Worm (Caenorhabditis elegans): Measurements from ENCODE around the gene sre-31.

Gene sre-31

DNA sequence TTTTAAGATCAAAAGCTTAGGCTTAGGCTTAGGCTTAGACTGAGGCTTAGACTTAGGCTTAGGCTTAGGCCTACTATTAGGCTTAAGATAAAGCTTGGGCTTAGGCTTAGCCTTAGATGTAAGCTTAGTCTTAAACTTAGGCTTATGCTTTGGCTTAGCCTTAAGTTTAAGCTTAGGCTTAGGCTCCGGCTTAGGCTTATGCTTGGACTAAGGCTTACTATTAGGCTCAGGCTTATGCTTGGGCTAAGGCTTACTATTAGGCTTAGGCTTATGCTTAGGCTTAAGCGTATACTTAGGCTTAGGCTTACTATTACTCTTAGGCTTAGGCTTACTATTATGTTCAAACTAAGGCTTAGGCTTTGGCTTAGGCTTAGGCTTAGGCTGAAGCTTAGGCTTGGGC lies 28.1 kb upstream of the sre-31 start:
- TF ChIP-seq fos-1 (tag; optimal IDR thresholded peaks at IDR 0.05) (no peak), ceh-82 (tag; optimal IDR thresholded peaks at IDR 0.05) (no peak), nfya-1 (tag; optimal IDR thresholded peaks at IDR 0.05; ENCODE audit: insufficient read depth) (no peak), egl-5 (tag; optimal IDR thresholded peaks at IDR 0.05) (no peak), lin-15B (tag; optimal IDR thresholded peaks at IDR 0.05) (no peak), skn-1 (tag; optimal IDR thresholded peaks at IDR 0.05) (no peak), aly-2 (tag; optimal IDR thresholded peaks at IDR 0.05) (no peak), ceh-28 (tag; optimal IDR thresholded peaks at IDR 0.05) (no peak), ceh-16 (tag; optimal IDR thresholded peaks at IDR 0.05) (no peak), pha-4 (tag; optimal IDR thresholded peaks at IDR 0.05) (no peak), sea-2 (GFP tag; optimal IDR thresholded peaks at IDR 0.05) (no peak), nhr-12 (tag; optimal IDR thresholded peaks at IDR 0.05) (no peak), ztf-11 (tag; optimal IDR thresholded peaks at IDR 0.05) (no peak), elt-2 (tag; optimal IDR thresholded peaks at IDR 0.05) (no peak), eor-1 (tag; optimal IDR thresholded peaks at IDR 0.05) (no peak), ama-1 (optimal IDR thresholded peaks at IDR 0.05) (no peak), jun-1 (tag; optimal IDR thresholded peaks at IDR 0.05) (no peak), nhr-67 (tag; optimal IDR thresholded peaks at IDR 0.05) (no peak), fkh-2 (tag; optimal IDR thresholded peaks at IDR 0.05) (no peak), unc-62 (GFP tag; optimal IDR thresholded peaks at IDR 0.05) (no peak)

DNA sequence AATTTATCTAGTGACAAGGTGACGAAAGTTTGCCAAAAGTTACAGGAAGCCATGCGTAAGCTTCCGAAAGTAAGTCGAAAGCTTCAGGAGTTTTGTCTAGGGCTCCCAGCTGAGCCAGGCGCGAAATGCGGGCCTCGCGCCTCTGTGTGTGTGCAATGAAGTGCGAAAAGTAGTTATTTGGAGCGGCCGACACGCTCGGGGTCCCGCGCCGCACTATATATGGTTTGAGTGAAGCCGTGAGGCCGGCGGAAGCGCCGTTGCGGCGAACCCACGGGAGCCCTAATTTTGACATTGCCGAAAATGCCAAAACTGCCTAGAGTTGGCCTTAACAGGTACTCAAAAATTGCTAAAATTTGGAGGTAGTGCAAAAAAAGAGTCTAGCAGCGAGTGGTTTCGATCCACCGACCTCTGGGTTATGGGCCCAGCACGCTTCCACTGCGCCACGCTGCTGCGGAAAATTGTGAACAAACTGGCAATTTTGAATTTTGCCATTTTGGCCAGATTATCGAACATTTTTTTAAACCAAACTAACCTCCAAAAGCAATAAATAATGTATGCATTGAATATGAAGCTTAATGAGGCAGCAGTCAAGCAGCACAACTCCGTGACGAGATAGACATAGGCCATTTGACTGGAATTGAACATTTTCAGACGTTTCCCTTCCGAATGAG lies 26.7 kb upstream of the sre-31 start:
- TF ChIP-seq zag-1 (tag; optimal IDR thresholded peaks at IDR 0.05), result no peak
- no peak for TF ChIP-seq sea-2 (GFP tag; optimal IDR thresholded peaks at IDR 0.05)
- TF ChIP-seq nhr-77 (tag; optimal IDR thresholded peaks at IDR 0.05), result no peak
- no peak for TF ChIP-seq elt-1 (tag; optimal IDR thresholded peaks at IDR 0.05)
- TF ChIP-seq fkh-10 (GFP tag; optimal IDR thresholded peaks at IDR 0.05), result no peak
- no peak for TF ChIP-seq unc-62 (GFP tag; optimal IDR thresholded peaks at IDR 0.05)
- TF ChIP-seq snpc-4 (tag; optimal IDR thresholded peaks at IDR 0.05), result no peak
- no peak for TF ChIP-seq fkh-2 (tag; optimal IDR thresholded peaks at IDR 0.05)

- TF ChIP-seq fos-1 (tag; optimal IDR thresholded peaks at IDR 0.05) (no peak), egl-5 (tag; optimal IDR thresholded peaks at IDR 0.05) (no peak), nhr-23 (tag; optimal IDR thresholded peaks at IDR 0.05) (no peak), pha-4 (tag; optimal IDR thresholded peaks at IDR 0.05) (no peak), snpc-4 (tag; optimal IDR thresholded peaks at IDR 0.05) (no peak), nhr-12 (tag; optimal IDR thresholded peaks at IDR 0.05) (no peak), nhr-77 (tag; optimal IDR thresholded peaks at IDR 0.05) (no peak), hmg-11 (tag; optimal IDR thresholded peaks at IDR 0.05) (no peak), nhr-11 (tag; optimal IDR thresholded peaks at IDR 0.05) (no peak), nhr-67 (tag; optimal IDR thresholded peaks at IDR 0.05) (no peak), ztf-4 (tag; optimal IDR thresholded peaks at IDR 0.05) (no peak), elt-2 (tag; optimal IDR thresholded peaks at IDR 0.05) (no peak), daf-12 (tag; optimal IDR thresholded peaks at IDR 0.05) (no peak), nhr-25 (tag; optimal IDR thresholded peaks at IDR 0.05) (no peak), lin-39 (tag; optimal IDR thresholded peaks at IDR 0.05) (no peak), mml-1 (tag; optimal IDR thresholded peaks at IDR 0.05) (no peak), R02D3.7 (tag; optimal IDR thresholded peaks at IDR 0.05) (no peak), ceh-16 (tag; optimal IDR thresholded peaks at IDR 0.05) (no peak), ztf-11 (tag; optimal IDR thresholded peaks at IDR 0.05) (no peak)
These were observed 23.7 kb upstream of the sre-31 start, which contains the start of gene dct-12 for ce11 chrII:12432356-12432755. dct-12 (minus strand) TSS chrII:12432456.

DNA sequence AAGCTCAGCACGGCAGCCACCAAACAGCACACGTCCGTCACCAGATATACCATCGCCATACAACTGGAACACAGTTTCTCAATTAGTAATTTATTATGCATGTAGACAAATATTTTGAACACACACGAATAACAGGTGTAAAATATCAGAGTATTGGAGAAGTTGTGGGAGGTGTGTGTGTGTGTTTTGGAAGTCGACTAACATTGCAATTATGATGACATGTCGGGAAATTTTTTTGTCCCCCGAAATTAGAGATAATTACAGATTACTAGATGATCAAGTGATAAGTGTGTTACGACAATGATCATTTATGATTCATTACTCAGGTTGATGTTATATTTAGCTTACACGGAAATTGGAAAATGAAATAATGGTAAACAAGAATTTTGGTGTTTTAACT lies 21.1 kb upstream of the sre-31 start, which contains the start of gene Y57A10C.8:
TSS of gene Y57A10C.8 (minus strand) at position 101 of the 400 bp plus-strand sequence.
- TF ChIP-seq ztf-4 (tag; optimal IDR thresholded peaks at IDR 0.05) (no peak), fkh-10 (GFP tag; optimal IDR thresholded peaks at IDR 0.05) (no peak), eor-1 (tag; optimal IDR thresholded peaks at IDR 0.05) (no peak), ceh-16 (tag; optimal IDR thresholded peaks at IDR 0.05) (no peak), ZK546.5 (tag; optimal IDR thresholded peaks at IDR 0.05) (no peak), lin-39 (tag; optimal IDR thresholded peaks at IDR 0.05) (no peak), lin-15B (tag; optimal IDR thresholded peaks at IDR 0.05) (no peak), nhr-25 (tag; optimal IDR thresholded peaks at IDR 0.05) (no peak)
